Fruit fly (Drosophila melanogaster) whole organism, embryonic: ENCODE results near the gene Sox102F.
A peak's percentile ranks its signal among the peaks of the same experiment; 100 is the strongest.

Experiments
- CG10267 ChIP-seq: fragments of 200-800 bp; sonication (Bioruptor generic); optimal IDR thresholded peaks from 2 replicates; lab custom pipeline; 2018; ENCODE audit warnings: missing biosample characterization, mild to moderate bottlenecking, missing genetic modification characterization, moderate library complexity
- CG14710 ChIP-seq: fragments of 200-800 bp; sonication (Bioruptor generic); optimal IDR thresholded peaks from 3 replicates; lab custom pipeline; 2019; ENCODE audit warnings: missing biosample characterization, mild to moderate bottlenecking, missing genetic modification characterization, moderate library complexity
- CG15514 ChIP-seq: fragments of 200-800 bp; sonication (Bioruptor generic); optimal IDR thresholded peaks from 3 replicates; lab custom pipeline; 2017; ENCODE audit warnings: missing biosample characterization, missing genetic modification characterization, mild to moderate bottlenecking, moderate library complexity, missing genetic modification reagents
- CG1603 ChIP-seq: fragments of 200-800 bp; sonication (Bioruptor generic); optimal IDR thresholded peaks from 2 replicates; lab custom pipeline; 2019; ENCODE audit warnings: missing biosample characterization, mild to moderate bottlenecking, missing genetic modification characterization, moderate library complexity
- CG16813 ChIP-seq: fragments of 200-800 bp; sonication (Bioruptor generic); IDR thresholded peaks from 3 replicates; pipeline ENCODE4 v1.3.6; 2022; ENCODE audit warnings: missing biosample characterization, missing genetic modification characterization; ENCODE audit not compliant: partially characterized antibody
- CG17361 ChIP-seq: fragments of 200-800 bp; sonication (Bioruptor generic); IDR thresholded peaks from 3 replicates; pipeline ENCODE4 v1.3.6; 2022; ENCODE audit warnings: missing biosample characterization, missing genetic modification characterization
- CG17385 ChIP-seq: fragments of 200-800 bp; sonication (Bioruptor generic); optimal IDR thresholded peaks from 3 replicates; lab custom pipeline; 2018; ENCODE audit warnings: missing biosample characterization, mild to moderate bottlenecking, missing genetic modification characterization
- CG18476 ChIP-seq: fragments of 200-800 bp; sonication (Bioruptor generic); optimal IDR thresholded peaks from 2 replicates; lab custom pipeline; 2016; ENCODE audit warnings: missing biosample characterization, mild to moderate bottlenecking, missing genetic modification characterization
- CG2116 ChIP-seq: fragments of 200-800 bp; sonication (Bioruptor generic); optimal IDR thresholded peaks from 3 replicates; lab custom pipeline; 2018; ENCODE audit warnings: missing biosample characterization, mild to moderate bottlenecking, missing genetic modification characterization
- CG2129 ChIP-seq: fragments of 200-800 bp; sonication (Bioruptor generic); IDR thresholded peaks from 2 replicates; pipeline ENCODE4 v1.3.6; 2022; ENCODE audit warnings: missing biosample characterization, missing genetic modification characterization; ENCODE audit not compliant: partially characterized antibody
- CG3065 ChIP-seq: fragments of 200-800 bp; sonication (Bioruptor generic); optimal IDR thresholded peaks from 2 replicates; lab custom pipeline; 2016; ENCODE audit warnings: missing biosample characterization, missing genetic modification characterization
- CG32767 ChIP-seq: fragments of 200-800 bp; sonication (Bioruptor generic); IDR thresholded peaks from 2 replicates; pipeline ENCODE4 v1.3.6; 2022; ENCODE audit warnings: missing biosample characterization, missing genetic modification characterization
- CG32772 ChIP-seq: fragments of 200-800 bp; sonication (Bioruptor generic); IDR thresholded peaks from 2 replicates; pipeline ENCODE4 v1.3.6; 2022; ENCODE audit warnings: missing biosample characterization, missing genetic modification characterization
- CG33213 ChIP-seq: fragments of 200-800 bp; sonication (Bioruptor generic); optimal IDR thresholded peaks from 3 replicates; lab custom pipeline; 2016; ENCODE audit warnings: missing biosample characterization, missing genetic modification characterization
- CG4707 ChIP-seq: fragments of 200-800 bp; sonication (Bioruptor generic); optimal IDR thresholded peaks from 2 replicates; lab custom pipeline; 2018; ENCODE audit warnings: missing biosample characterization, mild to moderate bottlenecking, missing genetic modification characterization, moderate library complexity
- CG4854 ChIP-seq: fragments of 200-800 bp; sonication (Bioruptor generic); optimal IDR thresholded peaks from 2 replicates; lab custom pipeline; 2016; ENCODE audit warnings: missing biosample characterization, missing genetic modification characterization, inconsistent platforms
- CG7271 ChIP-seq: fragments of 200-800 bp; sonication (Bioruptor generic); optimal IDR thresholded peaks from 2 replicates; lab custom pipeline; 2018; ENCODE audit warnings: missing biosample characterization, mild to moderate bottlenecking, missing genetic modification characterization, moderate library complexity
- CG7963 ChIP-seq: fragments of 200-800 bp; sonication (Bioruptor generic); IDR thresholded peaks from 3 replicates; pipeline ENCODE4 v1.3.6; 2022; ENCODE audit warnings: missing biosample characterization, missing genetic modification characterization; ENCODE audit not compliant: partially characterized antibody
- CG8290 ChIP-seq, 3 experiments: fragments of 200-800 bp; sonication (Bioruptor generic); optimal IDR thresholded peaks; 2 replicates each; lab custom pipeline; 2016 to 2019; ENCODE audit warnings: missing biosample characterization in 3 of 3, missing genetic modification characterization in 3 of 3, mild to moderate bottlenecking in 2 of 3, moderate library complexity in 1 of 3
- CG9817 ChIP-seq: fragments of 200-800 bp; sonication (Bioruptor generic); optimal IDR thresholded peaks from 2 replicates; lab custom pipeline; 2018; ENCODE audit warnings: missing biosample characterization, mild to moderate bottlenecking, missing genetic modification characterization, moderate library complexity
- CkIIα-i1 ChIP-seq: fragments of 200-800 bp; sonication (Bioruptor generic); IDR thresholded peaks from 2 replicates; pipeline ENCODE4 v1.3.6; 2022; ENCODE audit warnings: missing biosample characterization, missing genetic modification characterization
- Dll ChIP-seq: fragments of 200-800 bp; sonication (Bioruptor generic); IDR thresholded peaks from 4 replicates; pipeline ENCODE4 v1.3.6; 2022; ENCODE audit warnings: missing biosample characterization, missing genetic modification characterization; ENCODE audit not compliant: partially characterized antibody
- Doc3 ChIP-seq: fragments of 200-800 bp; sonication (Bioruptor generic); IDR thresholded peaks from 3 replicates; pipeline ENCODE4 v1.3.6; 2022; ENCODE audit warnings: missing biosample characterization, missing genetic modification characterization; ENCODE audit not compliant: partially characterized antibody
- Dref ChIP-seq: fragments of 200-800 bp; sonication (Bioruptor generic); IDR thresholded peaks from 2 replicates; pipeline ENCODE4 v1.3.6; 2022; ENCODE audit warnings: missing biosample characterization, missing genetic modification characterization
- ERR ChIP-seq: fragments of 200-800 bp; sonication (Bioruptor generic); optimal IDR thresholded peaks from 2 replicates; lab custom pipeline; 2016; ENCODE audit warnings: missing biosample characterization, missing genetic modification characterization
- Gsc ChIP-seq: fragments of 200-800 bp; sonication (Bioruptor generic); IDR thresholded peaks from 2 replicates; pipeline ENCODE4 v1.3.6; 2022; ENCODE audit warnings: missing biosample characterization, missing genetic modification characterization
- HmgD ChIP-seq: fragments of 200-800 bp; sonication (Bioruptor generic); optimal IDR thresholded peaks from 3 replicates; lab custom pipeline; 2016; ENCODE audit warnings: missing biosample characterization, missing genetic modification characterization
- Hmr ChIP-seq: fragments of 200-800 bp; sonication (Bioruptor generic); optimal IDR thresholded peaks from 3 replicates; lab custom pipeline; 2017; ENCODE audit warnings: mild to moderate bottlenecking, missing biosample characterization, missing genetic modification reagents, missing genetic modification characterization
- Meics ChIP-seq: fragments of 200-800 bp; sonication (Bioruptor generic); optimal IDR thresholded peaks from 2 replicates; lab custom pipeline; 2017; ENCODE audit warnings: missing biosample characterization, mild to moderate bottlenecking, missing genetic modification characterization
- Opbp ChIP-seq: fragments of 200-800 bp; sonication (Bioruptor generic); IDR thresholded peaks from 3 replicates; pipeline ENCODE4 v1.3.6; 2022; ENCODE audit warnings: missing biosample characterization, missing genetic modification characterization; ENCODE audit not compliant: partially characterized antibody
- amos ChIP-seq: fragments of 200-800 bp; sonication (Bioruptor generic); IDR thresholded peaks from 2 replicates; pipeline ENCODE4 v1.3.6; 2022; ENCODE audit warnings: missing biosample characterization, missing genetic modification characterization; ENCODE audit not compliant: partially characterized antibody
- bsh ChIP-seq, 2 experiments: fragments of 200-800 bp; sonication (Bioruptor generic); optimal IDR thresholded peaks; 2 replicates each; lab custom pipeline; 2017 to 2018; ENCODE audit warnings: mild to moderate bottlenecking in 2 of 2, missing biosample characterization in 2 of 2, missing genetic modification characterization in 2 of 2, moderate library complexity in 1 of 2
- gem ChIP-seq: fragments of 200-800 bp; sonication (Bioruptor generic); optimal IDR thresholded peaks from 2 replicates; lab custom pipeline; 2019; ENCODE audit warnings: missing biosample characterization, mild to moderate bottlenecking, missing genetic modification characterization, moderate library complexity
- grau ChIP-seq: fragments of 200-800 bp; optimal IDR thresholded peaks from 3 replicates; lab custom pipeline; 2019; ENCODE audit warnings: missing biosample characterization, mild to moderate bottlenecking, missing genetic modification characterization, moderate library complexity
- hbn ChIP-seq: fragments of 200-800 bp; sonication (Bioruptor generic); IDR thresholded peaks from 2 replicates; pipeline ENCODE4 v1.3.6; 2022; ENCODE audit warnings: missing biosample characterization, missing genetic modification characterization; ENCODE audit not compliant: partially characterized antibody
- nerfin-1 ChIP-seq: fragments of 200-800 bp; sonication (Bioruptor generic); optimal IDR thresholded peaks from 3 replicates; lab custom pipeline; 2019; ENCODE audit warnings: missing biosample characterization, mild to moderate bottlenecking, missing genetic modification characterization, moderate library complexity
- onecut ChIP-seq: fragments of 200-800 bp; sonication (Bioruptor generic); IDR thresholded peaks from 2 replicates; pipeline ENCODE4 v1.3.6; 2022; ENCODE audit warnings: missing biosample characterization, missing genetic modification characterization
- peb ChIP-seq: fragments of 200-800 bp; sonication (Bioruptor generic); IDR thresholded peaks from 2 replicates; pipeline ENCODE4 v1.3.6; 2022; ENCODE audit warnings: missing biosample characterization, missing genetic modification characterization
- phol ChIP-seq: fragments of 200-800 bp; sonication (Bioruptor generic); optimal IDR thresholded peaks from 3 replicates; lab custom pipeline; 2018; ENCODE audit warnings: missing biosample characterization, mild to moderate bottlenecking, missing genetic modification characterization, moderate library complexity
- ranshi ChIP-seq: fragments of 200-800 bp; sonication (Bioruptor generic); IDR thresholded peaks from 2 replicates; pipeline ENCODE4 v1.3.6; 2022; ENCODE audit warnings: missing biosample characterization, missing genetic modification characterization
- row ChIP-seq: fragments of 200-800 bp; sonication (Bioruptor generic); IDR thresholded peaks from 3 replicates; pipeline ENCODE4 v1.3.6; 2022; ENCODE audit warnings: missing biosample characterization, missing genetic modification characterization
- sd ChIP-seq: fragments of 200-800 bp; sonication (Bioruptor generic); optimal IDR thresholded peaks from 3 replicates; lab custom pipeline; 2018; ENCODE audit warnings: missing biosample characterization, mild to moderate bottlenecking, missing genetic modification characterization, moderate library complexity
- sna ChIP-seq: fragments of 200-800 bp; sonication (Bioruptor generic); IDR thresholded peaks from 2 replicates; pipeline ENCODE4 v1.3.6; 2022; ENCODE audit warnings: missing biosample characterization, missing genetic modification characterization; ENCODE audit not compliant: partially characterized antibody
- tx ChIP-seq: fragments of 200-800 bp; sonication (Bioruptor generic); optimal IDR thresholded peaks from 2 replicates; lab custom pipeline; 2016; ENCODE audit warnings: missing biosample characterization, missing genetic modification characterization
- unc-4 ChIP-seq: fragments of 200-800 bp; sonication (Bioruptor generic); IDR thresholded peaks from 2 replicates; pipeline ENCODE4 v1.3.6; 2022; ENCODE audit warnings: missing biosample characterization, missing genetic modification characterization; ENCODE audit not compliant: partially characterized antibody
- zen ChIP-seq: fragments of 200-800 bp; sonication (Bioruptor generic); optimal IDR thresholded peaks from 3 replicates; lab custom pipeline; 2018; ENCODE audit warnings: missing biosample characterization, mild to moderate bottlenecking, missing genetic modification characterization, moderate library complexity

The Sox102F gene

dm6 chr4:834837-835534 is 793 bp upstream of the Sox102F start (continued):
- peak; percentile 60 for TF ChIP-seq CG16813 (GFP tag; lab: Robert Waterston, UW)
- TF ChIP-seq CG2116 (GFP tag; lab: Kevin White, UChicago) = peak; percentile 99
- peak; percentile 28 for TF ChIP-seq CG4707 (GFP tag; lab: Kevin White, UChicago)
- TF ChIP-seq Meics = no peak
- no peak for TF ChIP-seq CG2129
- no peak for TF ChIP-seq CG32772
- TF ChIP-seq hbn (GFP tag; lab: Robert Waterston, UW) = peak; percentile 33; the same call in 1 of the 2 replicates
- peak; percentile 52 for TF ChIP-seq sd (tag; lab: Kevin White, UChicago)
- peak in 1 of 2 experiments; percentile 14 for TF ChIP-seq bsh (GFP tag; optimal IDR thresholded peaks at IDR 0.05; lab: Kevin White, UChicago)
- TF ChIP-seq row (GFP tag; lab: Robert Waterston, UW) = peak; percentile 45; the same call in 2 of the 3 replicates
- TF ChIP-seq Dref (GFP tag; lab: Robert Waterston, UW) = peak; percentile 81
- TF ChIP-seq Hmr = peak; percentile 88
- TF ChIP-seq tx = no peak
- TF ChIP-seq CG4854 (GFP tag; lab: Kevin White, UChicago) = no peak
- peak; percentile 30 for TF ChIP-seq phol (tag; lab: Kevin White, UChicago)
- peak; percentile 10 for TF ChIP-seq grau
- peak; percentile 39; the same call in 1 of the 4 replicates for TF ChIP-seq Dll
- TF ChIP-seq ERR (GFP tag; lab: Kevin White, UChicago) = no peak
- TF ChIP-seq Opbp (GFP tag; lab: Robert Waterston, UW) = peak; percentile 61; the same call in 2 of the 3 replicates
- peak; percentile 38 for TF ChIP-seq CG10267 (tag; lab: Kevin White, UChicago)
- peak; percentile 98 for TF ChIP-seq CG33213 (GFP tag; lab: Kevin White, UChicago)
- TF ChIP-seq CG17385 (GFP tag; lab: Kevin White, UChicago) = peak; percentile 6
- TF ChIP-seq gem = peak; percentile 50
- TF ChIP-seq ranshi (GFP tag; lab: Robert Waterston, UW) = peak; percentile 6; the same call in 1 of the 2 replicates
- peak; percentile 49 for TF ChIP-seq CG15514 (GFP tag; lab: Kevin White, UChicago)
- TF ChIP-seq HmgD (GFP tag; lab: Kevin White, UChicago) = peak; percentile 17
- TF ChIP-seq sna (GFP tag; lab: Robert Waterston, UW) = 0 out of 2 replicates have a peak, but pooled peaks have one; percentile 15
- TF ChIP-seq CG32767 (GFP tag; lab: Robert Waterston, UW) = no peak
- TF ChIP-seq peb (GFP tag; lab: Robert Waterston, UW) = no peak
- 0 out of 2 replicates have a peak, but pooled peaks have one; percentile 11 for TF ChIP-seq unc-4 (GFP tag; lab: Robert Waterston, UW)
- peak; percentile 59; the same call in 1 of the 3 replicates for TF ChIP-seq CG7963 (GFP tag; lab: Robert Waterston, UW)
- TF ChIP-seq CG18476 (GFP tag; lab: Kevin White, UChicago) = peak; percentile 24
- TF ChIP-seq nerfin-1 (tag; lab: Kevin White, UChicago) = peak; percentile 34
- peak; percentile 39 for TF ChIP-seq CG1603
- peak; percentile 50 for TF ChIP-seq zen (tag; lab: Kevin White, UChicago)
- TF ChIP-seq CG9817 (tag; lab: Kevin White, UChicago) = peak; percentile 8
- TF ChIP-seq CG17361 (GFP tag; lab: Robert Waterston, UW) = 0 out of 3 replicates have a peak, but pooled peaks have one; percentile 34
- 0 out of 3 replicates have a peak, but pooled peaks have one; percentile 41 for TF ChIP-seq Doc3 (GFP tag; lab: Robert Waterston, UW)
- peak; percentile 88 for TF ChIP-seq CG8290 (GFP tag; optimal IDR thresholded peaks at IDR 0.05; lab: Kevin White, UChicago)
- peak in 1 of 2 experiments; percentile 80 for TF ChIP-seq CG8290 (tag; optimal IDR thresholded peaks at IDR 0.05; lab: Kevin White, UChicago)
- no peak for TF ChIP-seq Gsc (GFP tag; lab: Robert Waterston, UW)
- no peak for TF ChIP-seq CkIIα-i1 (GFP tag; lab: Robert Waterston, UW)
- peak; percentile 42 for TF ChIP-seq amos (GFP tag; lab: Robert Waterston, UW)
- TF ChIP-seq CG7271 (tag; lab: Kevin White, UChicago) = peak; percentile 6
- TF ChIP-seq onecut = peak; percentile 46; the same call in 1 of the 2 replicates
- TF ChIP-seq CG3065 (GFP tag; lab: Kevin White, UChicago) = no peak
- TF ChIP-seq CG14710 (tag; lab: Kevin White, UChicago) = peak; percentile 51
